Worm (Caenorhabditis elegans): ENCODE measurements around the gene tbx-32.
"Not testable (repeated sequence)": the region's sequence is repeated elsewhere in the genome, so short reads cannot be mapped to it uniquely, and the experiment has no call there.

DNA sequence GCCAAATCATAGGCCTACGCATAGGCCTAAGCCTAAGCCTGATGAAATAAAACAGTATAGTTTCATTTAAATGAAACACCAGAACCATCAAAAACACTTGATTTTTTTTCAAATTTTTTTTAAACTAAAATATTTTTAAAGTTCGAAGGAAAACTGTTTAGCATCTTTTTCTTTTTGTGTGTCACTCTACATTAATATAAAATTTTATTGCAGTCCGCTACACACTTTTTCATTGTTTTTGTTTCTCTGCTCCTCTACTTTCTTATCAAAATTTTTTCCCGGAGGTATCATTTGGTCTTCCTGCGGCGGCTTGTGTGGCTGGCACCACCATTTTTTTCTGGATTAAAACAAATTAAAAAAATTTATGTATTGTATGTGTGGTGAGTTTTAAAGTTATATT lies 31.8 kb downstream of the tbx-32 start, which contains the start of gene C36C9.11:
- TF ChIP-seq snpc-4, M03D4.4 (tag; optimal IDR thresholded peaks at IDR 0.05): not testable (repeated sequence)

Measured in whole organism, mixed stage, embryonic.